Worm (Caenorhabditis elegans): ENCODE measurements around the gene C23H5.12.
A peak's percentile ranks its signal among the peaks of the same experiment; 100 is the strongest.

The C23H5.12 gene

DNA sequence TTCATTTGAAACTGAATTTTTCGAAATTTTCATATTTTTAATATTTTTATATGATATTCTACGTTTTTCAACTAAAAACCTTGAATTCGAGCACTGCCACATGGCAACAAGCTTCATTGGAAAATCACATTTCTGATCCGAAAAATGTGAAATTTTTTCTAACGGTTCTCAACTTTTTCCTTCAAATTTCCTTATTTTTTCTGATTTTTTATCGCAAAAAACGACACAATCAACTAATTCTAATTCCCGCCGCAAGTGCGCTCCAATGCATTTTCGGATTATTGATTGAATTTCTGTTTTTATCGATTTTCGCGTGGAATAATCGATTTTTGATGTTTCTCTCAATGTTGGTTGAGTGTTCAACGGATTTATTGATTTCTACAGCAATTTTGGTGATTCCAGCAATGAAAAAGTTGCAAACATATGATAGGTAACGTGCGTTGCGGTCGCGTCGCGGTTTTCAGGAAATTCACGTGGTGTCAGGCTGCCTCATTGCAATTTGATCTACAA is at the start of gene C23H5.12:
Gene C23H5.12, plus strand, starts transcription at position 51 of the 510 bp plus-strand sequence.
- TF ChIP-seq ceh-28 (tag; optimal IDR thresholded peaks at IDR 0.05): peak; percentile 52
- TF ChIP-seq elt-2 (tag; optimal IDR thresholded peaks at IDR 0.05): no peak

DNA sequence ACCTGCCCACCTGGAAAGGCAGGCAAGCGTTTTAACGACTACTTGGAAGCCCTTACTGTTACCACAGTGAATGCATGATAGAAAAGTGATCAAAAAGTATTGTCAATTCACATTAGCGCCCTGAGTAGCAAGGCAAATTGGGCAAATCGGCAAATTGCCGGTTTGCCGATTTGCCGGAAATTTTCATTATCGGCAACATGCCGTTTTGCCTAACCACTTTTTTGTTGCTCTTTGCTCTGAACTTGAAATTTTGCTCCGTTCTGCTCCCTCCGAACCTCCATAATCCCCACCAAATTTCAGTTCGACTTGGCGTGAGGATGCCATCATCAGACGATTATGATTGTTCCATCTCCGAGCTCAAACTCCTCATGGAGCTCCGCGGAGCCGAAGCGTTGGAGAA is 49.5 kb upstream of the C23H5.12 start, which contains the start of gene mca-2:
Gene mca-2, plus strand, starts transcription at position 301 of the 400 bp plus-strand sequence.
- no peak for TF ChIP-seq aly-2 (tag; optimal IDR thresholded peaks at IDR 0.05)
- TF ChIP-seq lin-15B (tag; optimal IDR thresholded peaks at IDR 0.05): no peak
- no peak for TF ChIP-seq R02D3.7 (tag; optimal IDR thresholded peaks at IDR 0.05)
- TF ChIP-seq mml-1 (tag; optimal IDR thresholded peaks at IDR 0.05): no peak

DNA sequence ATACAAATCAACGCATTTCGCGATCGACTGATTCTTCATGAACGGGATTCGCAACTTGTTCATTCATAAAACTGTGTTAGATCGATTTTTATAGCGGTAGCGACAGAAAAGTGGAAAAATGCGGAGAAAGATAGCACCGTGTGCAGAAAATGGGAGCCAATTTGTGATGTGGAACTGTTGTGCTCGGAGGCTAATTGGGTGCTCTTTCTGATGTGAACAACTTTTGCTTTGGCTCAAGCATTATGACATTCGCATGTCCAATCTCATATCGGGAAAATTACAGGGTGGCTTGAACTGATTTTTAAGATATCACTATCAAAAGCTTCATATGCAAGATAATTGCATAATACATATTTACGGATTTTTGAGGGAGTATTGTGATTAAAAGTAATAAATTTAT is 33.5 kb upstream of the C23H5.12 start, which contains the start of gene C23H5.11:
Gene C23H5.11, minus strand, starts transcription at position 101 of the 400 bp plus-strand sequence.
- TF ChIP-seq ceh-16 (tag; optimal IDR thresholded peaks at IDR 0.05): no peak

DNA sequence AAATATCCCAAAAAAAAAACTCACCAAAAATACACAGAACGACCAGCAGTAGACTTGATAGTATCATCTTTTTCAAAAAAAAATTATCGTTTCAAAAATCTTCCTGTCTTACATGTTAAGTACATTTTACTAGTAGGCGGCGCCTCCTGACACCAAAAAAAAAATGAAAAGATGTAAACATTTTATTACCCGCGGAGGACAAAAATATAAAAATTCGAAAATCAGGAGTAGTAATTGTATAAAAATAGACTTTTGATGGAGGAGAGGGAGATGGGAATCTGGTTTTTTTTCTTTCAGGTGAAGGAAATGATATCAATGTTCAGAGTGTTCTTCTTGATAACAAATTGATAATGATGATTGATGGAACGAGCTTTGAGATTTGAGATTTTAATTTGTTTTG is 30.5 kb upstream of the C23H5.12 start, which contains the start of gene C23H5.15:
Gene C23H5.15, minus strand, starts transcription at position 101 of the 400 bp plus-strand sequence.
- no peak for TF ChIP-seq elt-3 (tag; optimal IDR thresholded peaks at IDR 0.05)
- TF ChIP-seq mdl-1 (tag; optimal IDR thresholded peaks at IDR 0.05): no peak
- no peak for TF ChIP-seq aly-2 (tag; optimal IDR thresholded peaks at IDR 0.05)
- no peak for TF ChIP-seq ztf-4 (tag; optimal IDR thresholded peaks at IDR 0.05)
- no peak for TF ChIP-seq elt-2 (tag; optimal IDR thresholded peaks at IDR 0.05)
- no peak for TF ChIP-seq unc-39 (tag; optimal IDR thresholded peaks at IDR 0.05)
- TF ChIP-seq snpc-4 (tag; optimal IDR thresholded peaks at IDR 0.05): no peak
- no peak for TF ChIP-seq ceh-16 (tag; optimal IDR thresholded peaks at IDR 0.05)
- TF ChIP-seq nhr-237 (tag; optimal IDR thresholded peaks at IDR 0.05): no peak
- TF ChIP-seq zag-1 (tag; optimal IDR thresholded peaks at IDR 0.05): no peak
- no peak for TF ChIP-seq nhr-23 (tag; optimal IDR thresholded peaks at IDR 0.05)

DNA sequence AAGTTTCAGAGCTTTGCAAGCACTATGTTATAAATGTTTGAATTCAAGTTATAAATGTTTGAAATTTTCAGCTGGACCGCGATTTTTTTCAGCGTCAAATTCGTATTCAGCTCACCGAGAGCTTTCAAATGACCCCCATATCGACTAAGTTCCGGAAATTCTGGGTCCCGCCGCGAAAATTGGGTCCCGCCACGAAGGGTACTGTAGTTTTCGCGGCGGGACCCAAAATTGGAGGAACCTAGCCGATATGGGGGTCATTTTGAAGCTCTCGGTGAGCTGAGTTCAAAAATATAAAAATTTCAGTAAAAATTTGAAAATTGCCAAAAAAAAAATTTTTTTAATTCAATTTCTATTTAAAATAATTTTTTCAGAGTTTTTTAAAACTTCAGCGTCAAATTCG is 26.6 kb upstream of the C23H5.12 start:
- TF ChIP-seq sea-2 (GFP tag; optimal IDR thresholded peaks at IDR 0.05) (no peak), nhr-25 (tag; optimal IDR thresholded peaks at IDR 0.05) (no peak), tbx-2 (tag; optimal IDR thresholded peaks at IDR 0.05) (no peak), jun-1 (tag; optimal IDR thresholded peaks at IDR 0.05) (no peak), nfya-1 (tag; optimal IDR thresholded peaks at IDR 0.05; ENCODE audit: insufficient read depth) (no peak)

DNA sequence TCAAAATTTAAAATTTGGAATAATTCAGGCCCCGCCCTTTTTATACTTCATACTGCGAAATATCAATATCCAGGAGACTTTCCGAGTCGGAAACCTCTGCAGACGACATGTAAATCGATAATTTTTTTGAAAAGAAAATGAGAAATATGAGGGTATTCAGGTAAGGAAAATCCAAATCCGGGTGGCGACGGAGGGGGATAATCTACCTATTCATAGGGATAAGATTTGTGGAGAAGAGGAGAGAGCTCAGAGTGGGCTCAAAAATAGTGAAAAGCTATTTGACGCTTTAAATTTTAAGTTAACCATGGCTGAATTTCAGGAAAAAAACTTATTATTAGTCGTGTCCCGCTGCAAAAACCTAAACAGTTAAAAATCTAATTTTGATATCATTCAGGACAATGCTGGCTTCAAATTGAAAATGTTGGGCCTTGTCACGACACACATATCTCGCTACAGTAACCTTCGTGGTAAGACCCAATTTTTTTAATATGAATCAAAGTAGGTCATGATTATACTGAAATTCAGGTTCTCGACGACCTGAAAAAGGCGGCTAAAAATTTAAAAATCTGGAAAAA is 21.9 kb upstream of the C23H5.12 start, which contains the start of gene che-6:
Gene che-6, minus strand, starts transcription at position 109 of the 575 bp plus-strand sequence.
- TF ChIP-seq elt-2 (tag; optimal IDR thresholded peaks at IDR 0.05) (peak; percentile 52), ceh-82 (tag; optimal IDR thresholded peaks at IDR 0.05) (no peak), fkh-2 (tag; optimal IDR thresholded peaks at IDR 0.05) (no peak)

DNA sequence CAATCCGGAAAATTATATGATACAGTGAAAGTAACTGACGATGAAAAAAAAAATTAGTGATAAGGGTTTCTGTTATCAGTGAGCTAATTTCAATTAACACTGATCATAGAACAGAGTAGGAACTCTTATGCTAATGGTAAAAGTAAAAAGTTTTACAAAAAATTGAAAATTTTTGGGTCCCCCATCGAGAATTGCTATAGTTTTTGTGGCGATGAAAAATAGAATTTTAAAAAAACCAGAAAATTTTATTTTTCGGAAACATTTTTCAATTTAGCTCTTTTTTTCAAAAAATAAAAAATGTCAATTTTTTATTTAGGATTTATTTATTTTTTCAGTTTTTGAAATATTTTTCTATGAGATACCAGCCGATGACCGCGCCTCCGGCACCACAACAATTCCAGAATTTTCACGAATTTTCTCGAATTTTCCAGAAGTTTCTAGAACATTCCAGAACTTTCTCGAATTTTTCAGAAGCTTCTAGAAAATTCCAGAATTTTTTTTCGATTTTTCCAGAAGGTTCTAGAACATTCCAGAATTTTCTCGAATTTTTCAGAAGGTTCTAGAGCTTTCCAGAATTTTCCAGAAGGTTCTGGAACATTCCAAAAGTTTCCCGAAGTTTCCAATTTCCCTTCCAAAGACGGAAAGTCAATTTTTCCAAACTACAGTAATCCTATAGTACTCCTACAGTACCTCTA is 19.8 kb upstream of the C23H5.12 start, which contains the start of gene C23H5.8:
Gene C23H5.8, minus strand, starts transcription at position 51 of the 695 bp plus-strand sequence.
- TF ChIP-seq fkh-2 (tag; optimal IDR thresholded peaks at IDR 0.05) (no peak), elt-2 (tag; optimal IDR thresholded peaks at IDR 0.05) (peak; percentile 54), nhr-12 (tag; optimal IDR thresholded peaks at IDR 0.05) (no peak), ceh-16 (tag; optimal IDR thresholded peaks at IDR 0.05) (no peak), pqm-1 (tag; optimal IDR thresholded peaks at IDR 0.05) (peak; percentile 28)

DNA sequence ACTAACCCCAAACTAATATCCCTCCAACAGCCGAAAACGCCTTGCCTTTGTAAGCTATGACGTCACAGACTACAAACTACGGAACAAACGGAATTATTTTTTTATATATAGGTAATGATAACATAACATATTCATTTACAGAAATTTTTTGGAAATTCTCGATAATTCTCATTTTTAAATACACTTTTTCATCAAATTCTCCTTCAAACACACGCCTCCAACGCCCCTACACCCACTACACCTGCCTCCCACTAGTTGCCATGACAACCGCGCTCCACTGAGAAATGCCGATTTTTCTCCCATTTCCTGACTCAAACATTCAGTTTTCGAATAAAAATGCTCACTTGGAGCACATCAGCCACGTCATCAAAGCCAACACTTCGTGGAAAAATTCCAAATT is 18.9 kb upstream of the C23H5.12 start, which contains the start of gene xbx-4:
Gene xbx-4, plus strand, starts transcription at position 301 of the 400 bp plus-strand sequence.
- TF ChIP-seq pqm-1 (tag; optimal IDR thresholded peaks at IDR 0.05) (no peak), ceh-28 (tag; optimal IDR thresholded peaks at IDR 0.05) (no peak), ama-1 (optimal IDR thresholded peaks at IDR 0.05) (no peak), unc-62 (GFP tag; optimal IDR thresholded peaks at IDR 0.05) (no peak), egl-5 (tag; optimal IDR thresholded peaks at IDR 0.05) (no peak), nhr-76 (tag; optimal IDR thresholded peaks at IDR 0.05) (no peak), nhr-43 (tag; optimal IDR thresholded peaks at IDR 0.05; ENCODE audit: poor library complexity, severe bottlenecking) (no peak), ztf-11 (tag; optimal IDR thresholded peaks at IDR 0.05) (no peak), nhr-11 (tag; optimal IDR thresholded peaks at IDR 0.05) (no peak), fkh-10 (GFP tag; optimal IDR thresholded peaks at IDR 0.05) (no peak), mml-1 (tag; optimal IDR thresholded peaks at IDR 0.05) (no peak), nhr-77 (tag; optimal IDR thresholded peaks at IDR 0.05) (no peak), ZK546.5 (tag; optimal IDR thresholded peaks at IDR 0.05) (no peak), fos-1 (tag; optimal IDR thresholded peaks at IDR 0.05) (no peak), skn-1 (tag; optimal IDR thresholded peaks at IDR 0.05) (no peak), zag-1 (tag; optimal IDR thresholded peaks at IDR 0.05) (no peak), sea-2 (GFP tag; optimal IDR thresholded peaks at IDR 0.05) (no peak), nhr-237 (tag; optimal IDR thresholded peaks at IDR 0.05) (no peak), tbx-2 (tag; optimal IDR thresholded peaks at IDR 0.05) (no peak), egl-27 (tag; optimal IDR thresholded peaks at IDR 0.05) (no peak)
